Worm (Caenorhabditis elegans): ENCODE data around the gene mdt-15.

The mdt-15 gene

DNA sequence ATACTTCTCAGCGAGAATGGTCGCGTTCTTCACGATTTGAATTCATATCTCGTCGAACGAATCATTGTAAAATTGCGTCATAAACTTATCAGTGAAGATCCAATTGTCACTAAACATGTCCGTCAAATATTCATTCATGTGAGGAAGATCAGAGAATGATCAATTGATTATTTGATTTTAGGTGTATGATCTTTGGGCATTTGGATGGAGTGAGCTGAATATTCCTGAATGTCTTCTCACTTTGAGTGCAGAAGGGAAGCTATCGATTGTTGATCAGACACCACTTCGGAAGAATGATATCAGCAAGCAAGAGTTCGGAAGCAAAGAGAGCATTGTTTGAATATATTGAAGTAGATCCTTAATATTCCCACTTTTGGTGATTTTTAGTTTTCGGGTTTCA is 40.7 kb upstream of the mdt-15 start (continued):
- no peak for TF ChIP-seq tag-97 (GFP tag; IDR thresholded peaks at IDR 0.05)
- TF ChIP-seq F26F4.8 (GFP tag; conservative IDR thresholded peaks at IDR 0.05): no peak
- no peak for TF ChIP-seq lim-7 (GFP tag; IDR thresholded peaks at IDR 0.05)
- no peak for TF ChIP-seq ceh-28 (tag; optimal IDR thresholded peaks at IDR 0.05)
- peak; percentile 40; the same call in 1 of the 2 replicates for TF ChIP-seq lin-38 (GFP tag; IDR thresholded peaks at IDR 0.05)
- peak; percentile 40 for TF ChIP-seq lin-13 (GFP tag; optimal IDR thresholded peaks at IDR 0.05)
- no peak for TF ChIP-seq nhr-11 (tag; optimal IDR thresholded peaks at IDR 0.05)
- no peak for TF ChIP-seq ztf-7 (tag; optimal IDR thresholded peaks at IDR 0.05)
- TF ChIP-seq mdt-29 (GFP tag; IDR thresholded peaks at IDR 0.05): peak; percentile 51; the same call in 1 of the 2 replicates
- no peak for TF ChIP-seq fkh-10 (GFP tag; optimal IDR thresholded peaks at IDR 0.05)
- TF ChIP-seq dve-1 (tag; optimal IDR thresholded peaks at IDR 0.05; ENCODE audit: insufficient read depth): peak; percentile 96
- TF ChIP-seq nhr-28 (tag; optimal IDR thresholded peaks at IDR 0.05): no peak
- TF ChIP-seq nhr-102 (tag; optimal IDR thresholded peaks at IDR 0.05): peak; percentile 51
- TF ChIP-seq nhr-10 (tag; optimal IDR thresholded peaks at IDR 0.05): peak; percentile 64
- TF ChIP-seq nhr-41 (GFP tag; IDR thresholded peaks at IDR 0.05): no peak
- TF ChIP-seq Y48G9A.11 (GFP tag; IDR thresholded peaks at IDR 0.05): no peak
- TF ChIP-seq pha-4 (GFP tag; IDR thresholded peaks at IDR 0.05): no peak
- TF ChIP-seq pha-4 (tag; optimal IDR thresholded peaks at IDR 0.05): no peak
- TF ChIP-seq mes-2 (tag; optimal IDR thresholded peaks at IDR 0.05; ENCODE audit: poor library complexity, severe bottlenecking): peak; percentile 42
- TF ChIP-seq nhr-48 (tag; optimal IDR thresholded peaks at IDR 0.05): peak; percentile 68
- peak; percentile 43 for TF ChIP-seq gei-8 (GFP tag; optimal IDR thresholded peaks at IDR 0.05)
- TF ChIP-seq snpc-1.2 (GFP tag; IDR thresholded peaks at IDR 0.05): no peak
- peak; percentile 37 for TF ChIP-seq Y5F2A.4 (GFP tag; optimal IDR thresholded peaks at IDR 0.05)
- TF ChIP-seq dmd-6 (GFP tag; IDR thresholded peaks at IDR 0.05): peak; percentile 58
- TF ChIP-seq nhr-25 (tag; optimal IDR thresholded peaks at IDR 0.05; ENCODE audit: borderline replicate concordance, insufficient read depth): peak; percentile 85

- TF ChIP-seq zip-11 (GFP tag; IDR thresholded peaks at IDR 0.05) (no peak), unc-62 (GFP tag; optimal IDR thresholded peaks at IDR 0.05 in 1 of 2) (peak in 1 of 2 experiments; percentile 87), unc-62 (tag; optimal IDR thresholded peaks at IDR 0.05) (no peak)
These were observed 38.7 kb upstream of the mdt-15 start for ce11 chrIII:5872288-5872687.

ce11 chrIII:5871760-5872159 is 38.2 kb upstream of the mdt-15 start, which contains the start of the genes F01F1.11 and F01F1.3:
Gene F01F1.11, minus strand, starts transcription at chrIII:5871877.
Gene F01F1.3, plus strand, starts transcription at chrIII:5871938.
- TF ChIP-seq ceh-62 (tag; optimal IDR thresholded peaks at IDR 0.05) (no peak), ceh-28 (tag; optimal IDR thresholded peaks at IDR 0.05) (no peak), lin-15B (tag; optimal IDR thresholded peaks at IDR 0.05) (no peak), madf-5 (GFP tag; IDR thresholded peaks at IDR 0.05) (no peak), php-3 (GFP tag; IDR thresholded peaks at IDR 0.05) (no peak), T20F7.1 (GFP tag; optimal IDR thresholded peaks at IDR 0.05) (peak; percentile 61), snpc-1.2 (GFP tag; IDR thresholded peaks at IDR 0.05) (no peak), R02D3.7 (tag; optimal IDR thresholded peaks at IDR 0.05) (no peak), nhr-48 (tag; optimal IDR thresholded peaks at IDR 0.05) (peak; percentile 9), dmd-9 (GFP tag; IDR thresholded peaks at IDR 0.05) (peak; percentile 77; the same call in 1 of the 2 replicates), snpc-4 (tag; optimal IDR thresholded peaks at IDR 0.05) (no peak), ctbp-1 (GFP tag; IDR thresholded peaks at IDR 0.05) (no peak), daf-16 (GFP tag; optimal IDR thresholded peaks at IDR 0.05) (no peak), daf-16 (tag; optimal IDR thresholded peaks at IDR 0.05) (peak; percentile 18), pqm-1 (tag; optimal IDR thresholded peaks at IDR 0.05) (no peak), saeg-2 (GFP tag; IDR thresholded peaks at IDR 0.05) (no peak), cey-2 (tag; optimal IDR thresholded peaks at IDR 0.05; ENCODE audit: borderline replicate concordance, insufficient read depth) (no peak), zip-11 (GFP tag; IDR thresholded peaks at IDR 0.05) (no peak), jun-1 (tag; optimal IDR thresholded peaks at IDR 0.05) (no peak), F26F4.8 (GFP tag; conservative IDR thresholded peaks at IDR 0.05) (no peak), nhr-102 (tag; optimal IDR thresholded peaks at IDR 0.05) (peak; percentile 39), tra-1 (GFP tag; IDR thresholded peaks at IDR 0.05) (0 out of 2 replicates have a peak, but pooled peaks have one; percentile 40), hif-1 (tag; optimal IDR thresholded peaks at IDR 0.05) (peak in 1 of 2 experiments; percentile 90), lin-29 (GFP tag; IDR thresholded peaks at IDR 0.05) (no peak), D1046.2 (GFP tag; IDR thresholded peaks at IDR 0.05) (no peak), madf-9 (GFP tag; conservative IDR thresholded peaks at IDR 0.05) (peak; percentile 76), unc-39 (tag; optimal IDR thresholded peaks at IDR 0.05) (no peak)

Data from whole organism, L4 larva.